Fruit fly (Drosophila melanogaster): ENCODE results near the gene CG11741.

The CG11741 gene

DNA sequence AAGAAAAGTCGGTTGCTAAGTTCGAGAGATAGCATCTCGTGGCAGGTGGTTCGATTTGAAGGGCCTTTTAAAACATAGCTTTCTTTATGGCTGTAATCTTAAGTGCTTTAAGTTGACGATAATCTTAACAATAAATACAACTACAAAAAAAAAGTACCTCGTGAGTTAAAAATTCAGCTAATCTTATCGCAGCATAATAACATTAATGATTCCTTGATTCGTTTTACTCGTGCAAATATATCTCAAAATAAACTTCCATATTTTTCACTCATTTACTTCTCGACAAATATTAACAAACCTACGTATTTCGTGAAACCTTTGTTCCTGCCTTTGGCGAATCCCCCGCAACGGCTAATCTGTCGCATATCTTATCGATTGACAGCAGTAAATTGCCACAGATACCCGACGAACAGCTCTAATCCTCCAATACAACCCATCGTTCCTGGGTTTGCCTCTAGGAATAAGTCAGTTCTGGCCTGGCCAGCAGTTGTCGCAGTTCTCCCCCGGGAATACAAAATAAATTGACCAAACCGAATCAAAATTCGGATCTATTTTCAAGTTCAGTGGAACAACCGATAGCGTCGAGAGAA lies 10.0 kb downstream of the CG11741 start:
- TF ChIP-seq Dll (optimal IDR thresholded peaks at IDR 0.05) (no peak), CG8478 (optimal IDR thresholded peaks at IDR 0.05) (no peak), pan (optimal IDR thresholded peaks at IDR 0.05) (no peak), usp (GFP tag; optimal IDR thresholded peaks at IDR 0.05) (no peak), psq (optimal IDR thresholded peaks at IDR 0.05) (no peak), EcR (GFP tag; optimal IDR thresholded peaks at IDR 0.05) (no peak)

DNA sequence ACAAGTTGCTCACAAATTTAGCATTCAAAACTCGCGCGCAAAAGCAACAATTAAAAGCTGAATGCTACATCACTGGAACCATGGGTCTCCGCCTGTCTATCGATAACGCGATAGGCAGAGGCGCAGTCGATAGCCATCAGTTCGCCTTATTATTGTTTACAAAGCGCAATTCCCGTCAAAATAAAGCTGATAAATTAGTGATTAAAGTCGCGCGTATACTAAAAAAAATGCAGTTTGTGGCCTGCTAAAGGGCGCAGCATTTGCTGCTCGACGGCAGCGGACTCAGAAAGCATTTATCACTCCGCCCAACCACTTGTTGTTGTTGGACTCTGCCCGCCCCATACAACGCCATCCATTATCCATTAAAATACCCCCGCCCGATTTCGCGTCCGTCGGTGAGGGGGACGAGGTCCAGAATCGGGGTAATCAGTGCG lies 10.9 kb downstream of the CG11741 start, which contains the start of gene CG11737:
CG11737 (plus strand) TSS at position 117 of the 434 bp plus-strand sequence.
- TF ChIP-seq Dll (optimal IDR thresholded peaks at IDR 0.05), result peak; percentile 36
- peak; percentile 29 for TF ChIP-seq pan (optimal IDR thresholded peaks at IDR 0.05)
- TF ChIP-seq EcR (GFP tag; optimal IDR thresholded peaks at IDR 0.05), result no peak
- no peak for TF ChIP-seq usp (GFP tag; optimal IDR thresholded peaks at IDR 0.05)
- no peak for TF ChIP-seq CG8478 (optimal IDR thresholded peaks at IDR 0.05)

dm6 chr3R:8512922-8513321 lies 15.8 kb downstream of the CG11741 start, which contains the start of gene Or85c:
Or85c (minus strand) TSS chr3R:8513022.
- TF ChIP-seq psq (optimal IDR thresholded peaks at IDR 0.05), result no peak
- TF ChIP-seq usp (GFP tag; optimal IDR thresholded peaks at IDR 0.05), result no peak
- TF ChIP-seq pan (optimal IDR thresholded peaks at IDR 0.05), result no peak
- no peak for TF ChIP-seq CG8478 (optimal IDR thresholded peaks at IDR 0.05)
- no peak for TF ChIP-seq Dll (optimal IDR thresholded peaks at IDR 0.05)
- TF ChIP-seq EcR (GFP tag; optimal IDR thresholded peaks at IDR 0.05), result no peak

dm6 chr3R:8511258-8511657 lies 17.4 kb downstream of the CG11741 start, which contains the start of gene Or85b:
Or85b (minus strand) TSS chr3R:8511358.
- TF ChIP-seq Dll (optimal IDR thresholded peaks at IDR 0.05) (no peak), pan (optimal IDR thresholded peaks at IDR 0.05) (no peak), EcR (GFP tag; optimal IDR thresholded peaks at IDR 0.05) (no peak), CG8478 (optimal IDR thresholded peaks at IDR 0.05) (no peak), usp (GFP tag; optimal IDR thresholded peaks at IDR 0.05) (no peak)

DNA sequence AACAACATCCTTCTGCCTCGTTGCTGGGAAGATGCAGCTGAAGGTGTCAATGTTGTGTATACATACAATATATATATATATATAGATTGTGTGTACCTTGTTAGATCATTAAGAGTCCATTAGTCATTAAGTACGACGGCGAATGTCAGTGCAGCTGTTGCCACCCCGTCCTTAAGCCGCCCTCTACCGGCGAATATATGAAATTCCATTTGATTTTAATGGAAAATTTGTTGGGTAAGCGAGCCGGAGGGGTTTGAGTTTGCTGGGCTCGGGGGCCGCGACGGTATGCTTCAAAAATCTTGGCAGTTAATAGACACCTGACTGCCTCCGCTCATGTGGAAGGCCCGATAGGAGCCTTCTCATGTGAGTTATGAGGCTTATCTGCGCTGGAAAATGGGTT lies 44.1 kb downstream of the CG11741 start:
- TF ChIP-seq EcR (GFP tag; optimal IDR thresholded peaks at IDR 0.05), result no peak
- TF ChIP-seq Dll (optimal IDR thresholded peaks at IDR 0.05), result no peak
- no peak for TF ChIP-seq CG8478 (optimal IDR thresholded peaks at IDR 0.05)
- TF ChIP-seq pan (optimal IDR thresholded peaks at IDR 0.05), result no peak
- no peak for TF ChIP-seq psq (optimal IDR thresholded peaks at IDR 0.05)
- no peak for TF ChIP-seq usp (GFP tag; optimal IDR thresholded peaks at IDR 0.05)

DNA sequence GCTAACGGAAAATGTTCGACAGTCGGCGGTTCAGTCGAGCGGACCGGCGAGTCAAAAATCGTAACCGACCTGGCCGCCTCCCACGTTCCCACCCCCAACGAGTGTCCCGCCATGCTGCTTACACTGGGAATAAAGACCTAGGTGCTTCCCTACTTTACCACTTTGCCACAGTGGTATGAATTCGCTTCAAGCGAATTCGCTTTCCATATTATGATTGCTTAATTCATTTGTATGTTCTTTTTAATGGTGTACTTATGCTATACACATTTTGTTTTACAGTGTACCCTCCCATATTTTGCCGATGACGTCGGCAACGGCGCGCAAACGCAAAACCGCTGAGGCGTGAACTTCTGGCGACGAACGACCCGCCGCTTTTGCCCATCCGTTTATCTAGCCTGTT lies 45.8 kb downstream of the CG11741 start:
- TF ChIP-seq EcR (GFP tag; optimal IDR thresholded peaks at IDR 0.05) (no peak), usp (GFP tag; optimal IDR thresholded peaks at IDR 0.05) (no peak), Dll (optimal IDR thresholded peaks at IDR 0.05) (no peak), pan (optimal IDR thresholded peaks at IDR 0.05) (no peak), psq (optimal IDR thresholded peaks at IDR 0.05) (no peak), CG8478 (optimal IDR thresholded peaks at IDR 0.05) (no peak)
